Worm (Caenorhabditis elegans): ENCODE results near the gene srh-282.
A peak's percentile ranks its signal among the peaks of the same experiment; 100 is the strongest.

The srh-282 gene

DNA sequence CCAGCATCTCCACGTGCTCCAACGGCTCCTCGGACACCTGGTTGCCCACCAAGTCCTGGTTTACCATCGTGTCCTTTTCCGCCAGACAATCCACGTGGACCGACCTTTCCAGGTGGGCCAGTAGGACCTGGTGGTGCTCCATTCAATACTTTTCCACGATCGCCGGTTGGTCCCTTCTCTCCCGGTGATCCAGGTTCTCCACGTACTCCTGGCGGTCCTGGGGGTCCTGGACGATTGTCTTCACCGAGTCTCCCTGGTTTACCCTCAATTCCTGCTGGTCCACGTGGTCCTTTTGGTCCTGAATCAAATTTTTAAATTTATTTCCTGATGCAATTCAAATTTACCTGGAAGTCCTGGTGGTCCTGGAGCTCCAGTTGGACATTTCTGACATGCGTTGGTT is 14.8 kb downstream of the srh-282 start:
- TF ChIP-seq swsn-7 (tag; optimal IDR thresholded peaks at IDR 0.05) (no peak), mef-2 (tag; optimal IDR thresholded peaks at IDR 0.05) (no peak), pqm-1 (tag; optimal IDR thresholded peaks at IDR 0.05) (no peak), nhr-47 (tag; optimal IDR thresholded peaks at IDR 0.05) (no peak), ceh-82 (tag; optimal IDR thresholded peaks at IDR 0.05) (no peak), egl-13 (tag; optimal IDR thresholded peaks at IDR 0.05) (no peak), ceh-90 (tag; optimal IDR thresholded peaks at IDR 0.05) (no peak), fkh-8 (tag; optimal IDR thresholded peaks at IDR 0.05) (no peak), lin-39 (tag; optimal IDR thresholded peaks at IDR 0.05) (no peak), unc-30 (tag; optimal IDR thresholded peaks at IDR 0.05) (no peak), xbp-1 (tag; optimal IDR thresholded peaks at IDR 0.05) (no peak), pag-3 (tag; optimal IDR thresholded peaks at IDR 0.05; ENCODE audit: borderline replicate concordance, insufficient read depth) (no peak), nhr-76 (tag; optimal IDR thresholded peaks at IDR 0.05) (no peak), pax-3 (tag; optimal IDR thresholded peaks at IDR 0.05) (no peak), sox-4 (tag; optimal IDR thresholded peaks at IDR 0.05) (no peak), mab-9 (GFP tag; IDR thresholded peaks at IDR 0.05) (no peak), nhr-237 (tag; optimal IDR thresholded peaks at IDR 0.05) (no peak), zip-4 (GFP tag; optimal IDR thresholded peaks at IDR 0.05) (no peak)

DNA sequence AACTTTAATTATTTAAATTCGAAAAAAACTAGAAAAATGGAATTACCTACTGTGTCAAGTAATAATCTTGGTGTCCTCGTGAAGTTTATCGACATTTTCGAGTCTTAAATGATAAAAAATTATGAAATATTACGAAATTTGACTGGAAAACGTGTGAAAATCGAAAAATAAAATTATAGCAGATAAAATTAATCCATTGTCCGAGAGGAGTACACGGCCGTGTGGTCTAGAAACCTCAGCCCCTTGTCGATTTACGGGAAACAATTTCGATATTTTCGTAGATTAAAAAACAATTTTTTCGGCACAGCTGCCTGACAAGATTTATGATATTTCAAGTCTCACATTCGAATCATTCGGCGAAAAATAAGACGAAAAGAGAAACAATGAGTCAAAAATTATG is 16.1 kb downstream of the srh-282 start, which contains the start of gene R02D3.8:
Gene R02D3.8, minus strand, starts transcription at position 109 of the 400 bp plus-strand sequence.
- TF ChIP-seq sptf-1 (tag; optimal IDR thresholded peaks at IDR 0.05) (no peak), ceh-90 (tag; optimal IDR thresholded peaks at IDR 0.05) (peak; percentile 75), egl-27 (tag; optimal IDR thresholded peaks at IDR 0.05) (no peak), nhr-71 (tag; optimal IDR thresholded peaks at IDR 0.05) (peak; percentile 70), mdl-1 (tag; optimal IDR thresholded peaks at IDR 0.05) (no peak), C16A3.4 (tag; optimal IDR thresholded peaks at IDR 0.05) (peak; percentile 35), grh-1 (GFP tag; IDR thresholded peaks at IDR 0.05) (no peak), ztf-11 (tag; optimal IDR thresholded peaks at IDR 0.05) (peak in 1 of 2 experiments; percentile 46), C04F5.9 (tag; optimal IDR thresholded peaks at IDR 0.05) (no peak), egl-13 (tag; optimal IDR thresholded peaks at IDR 0.05) (peak; percentile 25), mef-2 (tag; optimal IDR thresholded peaks at IDR 0.05) (no peak), rnt-1 (tag; optimal IDR thresholded peaks at IDR 0.05) (peak; percentile 89), lin-39 (tag; optimal IDR thresholded peaks at IDR 0.05) (no peak), nhr-77 (tag; optimal IDR thresholded peaks at IDR 0.05) (no peak), hlh-4 (tag; optimal IDR thresholded peaks at IDR 0.05) (no peak), aly-2 (tag; optimal IDR thresholded peaks at IDR 0.05) (no peak), nhr-90 (tag; optimal IDR thresholded peaks at IDR 0.05; ENCODE audit: poor library complexity) (peak; percentile 61), lsy-2 (tag; optimal IDR thresholded peaks at IDR 0.05) (peak; percentile 35 to 66), nhr-20 (tag; optimal IDR thresholded peaks at IDR 0.05) (peak; percentile 40), nhr-84 (tag; optimal IDR thresholded peaks at IDR 0.05) (no peak), tbx-2 (tag; optimal IDR thresholded peaks at IDR 0.05) (peak; percentile 21), nhr-19 (GFP tag; conservative IDR thresholded peaks at IDR 0.05) (no peak), ama-1 (optimal IDR thresholded peaks at IDR 0.05) (no peak), zip-4 (GFP tag; optimal IDR thresholded peaks at IDR 0.05) (no peak), sox-4 (tag; optimal IDR thresholded peaks at IDR 0.05) (no peak), sup-37 (GFP tag; optimal IDR thresholded peaks at IDR 0.05) (no peak), lin-15B (tag; optimal IDR thresholded peaks at IDR 0.05) (peak; percentile 4), fkh-4 (tag; optimal IDR thresholded peaks at IDR 0.05; ENCODE audit: borderline replicate concordance) (peak; percentile 11), fos-1 (tag; optimal IDR thresholded peaks at IDR 0.05) (no peak), lin-14 (GFP tag; optimal IDR thresholded peaks at IDR 0.05) (peak; percentile 29), xbp-1 (tag; optimal IDR thresholded peaks at IDR 0.05) (peak; percentile 42), pqm-1 (tag; optimal IDR thresholded peaks at IDR 0.05) (no peak), unc-86 (tag; optimal IDR thresholded peaks at IDR 0.05) (no peak), Y116A8C.19 (tag; optimal IDR thresholded peaks at IDR 0.05; ENCODE audit: borderline replicate concordance) (no peak), snu-23 (GFP tag; optimal IDR thresholded peaks at IDR 0.05) (peak; percentile 62), mep-1 (tag; optimal IDR thresholded peaks at IDR 0.05) (no peak), zag-1 (tag; optimal IDR thresholded peaks at IDR 0.05) (no peak), efl-1 (optimal IDR thresholded peaks at IDR 0.05) (peak; percentile 45 to 65), efl-1 (GFP tag; optimal IDR thresholded peaks at IDR 0.05 in 1 of 2) (peak; percentile 64 to 95), tlp-1 (tag; optimal IDR thresholded peaks at IDR 0.05) (no peak), ceh-8 (GFP tag; optimal IDR thresholded peaks at IDR 0.05) (no peak), nhr-11 (tag; optimal IDR thresholded peaks at IDR 0.05) (no peak)

Data from whole organism, L1 larva.